Fruit fly (Drosophila melanogaster): ENCODE data around the gene Sod1.
A peak's percentile ranks its signal among the peaks of the same experiment; 100 is the strongest.

Sod1 gene

DNA sequence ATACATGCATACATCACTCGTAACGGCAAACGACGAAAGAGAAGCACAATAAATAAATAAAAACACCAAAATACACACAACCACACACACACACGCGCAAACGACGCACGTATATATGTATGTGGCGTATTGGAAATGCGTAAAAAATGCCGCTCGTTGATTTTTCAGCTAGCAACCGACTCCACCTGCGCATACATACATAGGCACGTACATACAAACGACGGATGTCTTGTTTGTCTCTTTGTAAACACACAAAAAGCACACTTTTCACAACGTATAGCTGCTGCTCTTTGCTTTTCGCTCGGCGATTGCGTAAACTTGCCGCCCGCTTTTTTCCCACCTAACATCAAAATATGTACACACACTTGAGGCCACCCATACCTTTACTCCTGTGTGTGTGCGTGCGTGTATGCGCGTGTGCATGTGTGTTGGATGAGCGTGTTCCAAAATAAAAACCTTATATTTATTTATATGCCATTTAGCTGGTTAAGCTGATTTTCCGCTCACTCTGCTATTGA lies 6.4 kb upstream of the Sod1 start (continued):
- peak; percentile 63 for TF ChIP-seq rib (GFP tag; IDR thresholded peaks at IDR 0.05)
- no peak for TF ChIP-seq cwo (GFP tag; optimal IDR thresholded peaks at IDR 0.05)
- TF ChIP-seq CG2889 (GFP tag; IDR thresholded peaks at IDR 0.05), result no peak
- TF ChIP-seq Hmr (GFP tag; optimal IDR thresholded peaks at IDR 0.05), result peak; percentile 74
- TF ChIP-seq Hr39 (optimal IDR thresholded peaks at IDR 0.05), result no peak
- no peak for TF ChIP-seq cato (GFP tag; optimal IDR thresholded peaks at IDR 0.05; ENCODE audit: borderline replicate concordance)
- TF ChIP-seq CG34422 (GFP tag; IDR thresholded peaks at IDR 0.05), result peak; percentile 58; the same call in 1 of the 3 replicates
- TF ChIP-seq dpn (GFP tag; optimal IDR thresholded peaks at IDR 0.05), result no peak
- no peak for TF ChIP-seq pan (optimal IDR thresholded peaks at IDR 0.05)
- no peak for TF ChIP-seq pan (GFP tag; optimal IDR thresholded peaks at IDR 0.05 in 1 of 2, IDR thresholded peaks at IDR 0.05 in 1 of 2)
- no peak for TF ChIP-seq pb (GFP tag; optimal IDR thresholded peaks at IDR 0.05)
- TF ChIP-seq CG31441 (GFP tag; IDR thresholded peaks at IDR 0.05), result no peak
- no peak for TF ChIP-seq CG14667 (GFP tag; IDR thresholded peaks at IDR 0.05)
- TF ChIP-seq kay (GFP tag; optimal IDR thresholded peaks at IDR 0.05), result no peak
- TF ChIP-seq CG10267 (tag; optimal IDR thresholded peaks at IDR 0.05), result no peak
- peak; percentile 79 for TF ChIP-seq sug (tag; optimal IDR thresholded peaks at IDR 0.05)
- no peak for TF ChIP-seq run (tag; optimal IDR thresholded peaks at IDR 0.05)
- no peak for TF ChIP-seq CG8089 (GFP tag; optimal IDR thresholded peaks at IDR 0.05)
- TF ChIP-seq luna (GFP tag; optimal IDR thresholded peaks at IDR 0.05), result no peak
- TF ChIP-seq Scr (GFP tag; IDR thresholded peaks at IDR 0.05; ENCODE audit: partially characterized antibody), result no peak
- no peak for TF ChIP-seq Dip3 (GFP tag; optimal IDR thresholded peaks at IDR 0.05)
- TF ChIP-seq Vsx1 (GFP tag; optimal IDR thresholded peaks at IDR 0.05), result peak; percentile 57
- peak; percentile 41 for TF ChIP-seq CG1603 (tag; optimal IDR thresholded peaks at IDR 0.05)
- no peak for TF ChIP-seq CG7786 (GFP tag; optimal IDR thresholded peaks at IDR 0.05)
- no peak; the same call in 1 of the 2 replicates for TF ChIP-seq CG3847 (GFP tag; IDR thresholded peaks at IDR 0.05)
- TF ChIP-seq cas (GFP tag; IDR thresholded peaks at IDR 0.05), result no peak
- TF ChIP-seq CG32532 (GFP tag; IDR thresholded peaks at IDR 0.05), result no peak
- peak; percentile 64 for TF ChIP-seq CG6683 (GFP tag; optimal IDR thresholded peaks at IDR 0.05)
- TF ChIP-seq lov (optimal IDR thresholded peaks at IDR 0.05), result no peak
- TF ChIP-seq lov (GFP tag; IDR thresholded peaks at IDR 0.05), result no peak
- no peak for TF ChIP-seq Doc2 (GFP tag; IDR thresholded peaks at IDR 0.05)
- TF ChIP-seq slou (GFP tag; optimal IDR thresholded peaks at IDR 0.05), result no peak
- TF ChIP-seq CG43689 (GFP tag; IDR thresholded peaks at IDR 0.05), result no peak
- TF ChIP-seq D19A (tag; optimal IDR thresholded peaks at IDR 0.05), result no peak
- TF ChIP-seq Elba2 (GFP tag; optimal IDR thresholded peaks at IDR 0.05), result peak; percentile 51
- TF ChIP-seq dan (GFP tag; IDR thresholded peaks at IDR 0.05), result no peak
- TF ChIP-seq Deaf1 (tag; optimal IDR thresholded peaks at IDR 0.05), result peak; percentile 58
- no peak for TF ChIP-seq da (GFP tag; optimal IDR thresholded peaks at IDR 0.05)
- peak; percentile 5; the same call in 1 of the 2 replicates for TF ChIP-seq CG4360 (GFP tag; IDR thresholded peaks at IDR 0.05)
- no peak for TF ChIP-seq gcm2 (GFP tag; optimal IDR thresholded peaks at IDR 0.05)
- no peak for TF ChIP-seq CG16815 (GFP tag; optimal IDR thresholded peaks at IDR 0.05)
- TF ChIP-seq CG6175 (GFP tag; IDR thresholded peaks at IDR 0.05), result no peak
- TF ChIP-seq Dbx (GFP tag; IDR thresholded peaks at IDR 0.05), result 0 out of 3 replicates have a peak, but pooled peaks have one; percentile 17
- no peak for TF ChIP-seq zf30C (GFP tag; optimal IDR thresholded peaks at IDR 0.05)
- no peak; the same call in 1 of the 2 replicates for TF ChIP-seq amos (GFP tag; IDR thresholded peaks at IDR 0.05; ENCODE audit: partially characterized antibody)
- TF ChIP-seq CG4820 (GFP tag; optimal IDR thresholded peaks at IDR 0.05), result no peak
- TF ChIP-seq Gug (GFP tag; IDR thresholded peaks at IDR 0.05), result no peak
- TF ChIP-seq CG9932 (GFP tag; IDR thresholded peaks at IDR 0.05), result 0 out of 2 replicates have a peak, but pooled peaks have one; percentile 6
- no peak for TF ChIP-seq MESR4 (GFP tag; optimal IDR thresholded peaks at IDR 0.05)
- no peak for TF ChIP-seq p53 (GFP tag; optimal IDR thresholded peaks at IDR 0.05)
- TF ChIP-seq CG11456 (GFP tag; IDR thresholded peaks at IDR 0.05), result no peak
- TF ChIP-seq Hand (GFP tag; optimal IDR thresholded peaks at IDR 0.05), result no peak
- peak; percentile 13 for TF ChIP-seq CG12219 (GFP tag; optimal IDR thresholded peaks at IDR 0.05)

All from whole organism, embryonic.